Fruit fly (Drosophila melanogaster) whole organism, embryonic: ENCODE measurements around the gene Ire1.

Experiments
- ATbp ChIP-seq: fragments of 200-800 bp; sonication (Bioruptor generic); optimal IDR thresholded peaks from 2 replicates; lab custom pipeline; 2017; ENCODE audit warnings: missing biosample characterization, mild to moderate bottlenecking, missing genetic modification characterization, missing genetic modification reagents
- Atf-2 ChIP-seq: fragments of 200-800 bp; sonication (Bioruptor generic); optimal IDR thresholded peaks from 2 replicates; lab custom pipeline; 2016; ENCODE audit warnings: missing biosample characterization, missing genetic modification characterization
- B-H1 ChIP-seq: fragments of 200-800 bp; sonication (Bioruptor generic); IDR thresholded peaks from 3 replicates; pipeline ENCODE4 v1.3.6; 2022; ENCODE audit warnings: missing biosample characterization, missing genetic modification characterization
- Bdp1 ChIP-seq: fragments of 200-800 bp; sonication (Bioruptor generic); optimal IDR thresholded peaks from 3 replicates; lab custom pipeline; 2016; ENCODE audit warnings: missing biosample characterization, missing genetic modification characterization
- CG10431 ChIP-seq: fragments of 200-800 bp; sonication (Bioruptor generic); optimal IDR thresholded peaks from 3 replicates; lab custom pipeline; 2018; ENCODE audit warnings: missing biosample characterization, mild to moderate bottlenecking, missing genetic modification characterization
- CG11456 ChIP-seq: fragments of 200-800 bp; sonication (Bioruptor generic); IDR thresholded peaks from 3 replicates; pipeline ENCODE4 v1.3.6; 2022; ENCODE audit warnings: missing biosample characterization, missing genetic modification characterization
- CG15011 ChIP-seq: fragments of 200-800 bp; sonication (Bioruptor generic); optimal IDR thresholded peaks from 3 replicates; lab custom pipeline; 2018; ENCODE audit warnings: missing biosample characterization, mild to moderate bottlenecking, missing genetic modification characterization
- CG16813 ChIP-seq: fragments of 200-800 bp; sonication (Bioruptor generic); IDR thresholded peaks from 3 replicates; pipeline ENCODE4 v1.3.6; 2022; ENCODE audit warnings: missing biosample characterization, missing genetic modification characterization; ENCODE audit not compliant: partially characterized antibody
- CG17186 ChIP-seq: fragments of 200-800 bp; sonication (Bioruptor generic); optimal IDR thresholded peaks from 3 replicates; lab custom pipeline; 2017; ENCODE audit warnings: missing biosample characterization, missing genetic modification reagents, missing genetic modification characterization
- CG17612 ChIP-seq: fragments of 200-800 bp; sonication (Bioruptor generic); IDR thresholded peaks from 2 replicates; pipeline ENCODE4 v1.3.6; 2022; ENCODE audit warnings: missing biosample characterization, missing genetic modification characterization
- CG2120 ChIP-seq: fragments of 200-800 bp; sonication (Bioruptor generic); optimal IDR thresholded peaks from 3 replicates; lab custom pipeline; 2016; ENCODE audit warnings: missing biosample characterization, missing genetic modification characterization
- CG2875 ChIP-seq: fragments of 200-800 bp; sonication (Bioruptor generic); optimal IDR thresholded peaks from 2 replicates; lab custom pipeline; 2017; ENCODE audit warnings: missing biosample characterization, mild to moderate bottlenecking, missing genetic modification characterization, missing genetic modification reagents
- CG4360 ChIP-seq: fragments of 200-800 bp; sonication (Bioruptor generic); IDR thresholded peaks from 2 replicates; pipeline ENCODE4 v1.3.6; 2022; ENCODE audit warnings: missing biosample characterization, missing genetic modification characterization
- CG4617 ChIP-seq: fragments of 200-800 bp; sonication (Bioruptor generic); optimal IDR thresholded peaks from 3 replicates; lab custom pipeline; 2016; ENCODE audit warnings: missing biosample characterization, missing genetic modification characterization, borderline replicate concordance
- CG6654 ChIP-seq: fragments of 200-800 bp; sonication (Bioruptor generic); optimal IDR thresholded peaks from 2 replicates; lab custom pipeline; 2017; ENCODE audit warnings: missing biosample characterization, mild to moderate bottlenecking, missing genetic modification characterization
- CG8359 ChIP-seq: fragments of 200-800 bp; sonication (Bioruptor generic); optimal IDR thresholded peaks from 2 replicates; lab custom pipeline; 2017; ENCODE audit warnings: missing biosample characterization, mild to moderate bottlenecking, missing genetic modification characterization, borderline replicate concordance
- CG8388 ChIP-seq: fragments of 200-800 bp; sonication (Bioruptor generic); optimal IDR thresholded peaks from 2 replicates; lab custom pipeline; 2019; ENCODE audit warnings: missing biosample characterization, mild to moderate bottlenecking, missing genetic modification characterization, moderate library complexity
- CG9797 ChIP-seq: fragments of 200-800 bp; sonication (Bioruptor generic); optimal IDR thresholded peaks from 3 replicates; lab custom pipeline; 2018; ENCODE audit warnings: missing biosample characterization, mild to moderate bottlenecking, missing genetic modification characterization
- CHES-1-like ChIP-seq: fragments of 200-800 bp; sonication (Bioruptor generic); optimal IDR thresholded peaks from 2 replicates; lab custom pipeline; 2016; ENCODE audit warnings: missing biosample characterization, missing genetic modification characterization
- Dll ChIP-seq: fragments of 200-800 bp; sonication (Bioruptor generic); IDR thresholded peaks from 4 replicates; pipeline ENCODE4 v1.3.6; 2022; ENCODE audit warnings: missing biosample characterization, missing genetic modification characterization; ENCODE audit not compliant: partially characterized antibody
- Dp ChIP-seq: fragments of 200-800 bp; sonication (Bioruptor generic); optimal IDR thresholded peaks from 2 replicates; lab custom pipeline; 2018; ENCODE audit warnings: missing biosample characterization, mild to moderate bottlenecking, missing genetic modification characterization, moderate library complexity
- Hr39 ChIP-seq: fragments of >200 bp; optimal IDR thresholded peaks from 2 replicates; lab custom pipeline; 2017
- Trl ChIP-seq, 3 experiments: fragments of >200 bp in 2 of 3; fragments of 200-800 bp in 1 of 3; sonication (Bioruptor generic) in 1 of 3; optimal IDR thresholded peaks; 2 replicates in 1 of 3; 3 replicates in 2 of 3; lab custom pipeline; 2016 to 2017; ENCODE audit warnings: missing biosample characterization in 1 of 3, missing genetic modification characterization in 1 of 3
- ara ChIP-seq: fragments of 200-800 bp; sonication (Bioruptor generic); IDR thresholded peaks from 2 replicates; pipeline ENCODE4 v1.3.6; 2022; ENCODE audit warnings: missing biosample characterization, missing genetic modification characterization
- ato ChIP-seq: fragments of 200-800 bp; sonication (Bioruptor generic); IDR thresholded peaks from 2 replicates; pipeline ENCODE4 v1.3.6; 2022; ENCODE audit warnings: missing biosample characterization, missing genetic modification characterization; ENCODE audit not compliant: partially characterized antibody
- bab2 ChIP-seq: fragments of 200-800 bp; sonication (Bioruptor generic); optimal IDR thresholded peaks from 2 replicates; lab custom pipeline; 2016; ENCODE audit warnings: missing biosample characterization, missing genetic modification characterization
- br ChIP-seq: fragments of >200 bp; optimal IDR thresholded peaks from 2 replicates; lab custom pipeline; 2017
- corto ChIP-seq: fragments of 200-800 bp; sonication (Bioruptor generic); optimal IDR thresholded peaks from 2 replicates; lab custom pipeline; 2016; ENCODE audit warnings: missing biosample characterization, mild to moderate bottlenecking, missing genetic modification characterization, moderate library complexity
- danr ChIP-seq: fragments of 200-800 bp; sonication (Bioruptor generic); IDR thresholded peaks from 2 replicates; pipeline ENCODE4 v1.3.6; 2022; ENCODE audit warnings: missing biosample characterization, missing genetic modification characterization
- disco-r ChIP-seq: fragments of 200-800 bp; sonication (Bioruptor generic); optimal IDR thresholded peaks from 2 replicates; lab custom pipeline; 2016; ENCODE audit warnings: missing biosample characterization, missing genetic modification characterization
- esg ChIP-seq: fragments of 200-800 bp; sonication (Bioruptor generic); conservative IDR thresholded peaks from 2 replicates; pipeline ENCODE4 v1.3.6; 2022; ENCODE audit warnings: missing biosample characterization, missing genetic modification characterization
- ewg ChIP-seq: fragments of 200-800 bp; sonication (Bioruptor generic); optimal IDR thresholded peaks from 3 replicates; lab custom pipeline; 2017; ENCODE audit warnings: mild to moderate bottlenecking, missing biosample characterization, missing genetic modification reagents, missing genetic modification characterization
- fd102C ChIP-seq: fragments of 200-800 bp; sonication (Bioruptor generic); optimal IDR thresholded peaks from 2 replicates; lab custom pipeline; 2018; ENCODE audit warnings: missing biosample characterization, mild to moderate bottlenecking, missing genetic modification characterization, moderate library complexity
- fu2 ChIP-seq: fragments of 200-800 bp; sonication (Bioruptor generic); optimal IDR thresholded peaks from 2 replicates; lab custom pipeline; 2016; ENCODE audit warnings: missing biosample characterization, missing genetic modification characterization
- gro ChIP-seq: fragments of 200-800 bp; sonication (Bioruptor generic); optimal IDR thresholded peaks from 2 replicates; lab custom pipeline; 2016; ENCODE audit warnings: missing biosample characterization, missing genetic modification characterization
- hb ChIP-seq: fragments of 200-800 bp; sonication (Bioruptor generic); IDR thresholded peaks from 3 replicates; pipeline ENCODE4 v1.3.6; 2022; ENCODE audit warnings: missing biosample characterization, missing genetic modification characterization; ENCODE audit not compliant: partially characterized antibody
- hkb ChIP-seq, 2 experiments: fragments of 200-800 bp in 1 of 2; fragments of >200 bp in 1 of 2; sonication (Bioruptor generic) in 1 of 2; IDR thresholded peaks in 1 of 2; optimal IDR thresholded peaks in 1 of 2; 2 replicates each; pipeline versions ENCODE4 v1.3.6 to Lab custom; 2017 to 2022; ENCODE audit warnings: missing biosample characterization in 1 of 2, missing genetic modification characterization in 1 of 2
- insv ChIP-seq, 2 experiments: fragments of 200-800 bp; sonication (Bioruptor generic); optimal IDR thresholded peaks; 3 replicates each; lab custom pipeline; 2016 to 2018; ENCODE audit warnings: missing biosample characterization in 2 of 2, missing genetic modification characterization in 2 of 2
- mirr ChIP-seq: fragments of 200-800 bp; sonication (Bioruptor generic); optimal IDR thresholded peaks from 3 replicates; lab custom pipeline; 2018; ENCODE audit warnings: missing biosample characterization, mild to moderate bottlenecking, missing genetic modification characterization
- otp ChIP-seq: fragments of 200-800 bp; sonication (Bioruptor generic); IDR thresholded peaks from 3 replicates; pipeline ENCODE4, ENCODE4 v1.3.6; 2022; ENCODE audit warnings: missing biosample characterization, missing genetic modification characterization
- phol ChIP-seq: fragments of 200-800 bp; sonication (Bioruptor generic); optimal IDR thresholded peaks from 3 replicates; lab custom pipeline; 2018; ENCODE audit warnings: missing biosample characterization, mild to moderate bottlenecking, missing genetic modification characterization, moderate library complexity
- pzg ChIP-seq: fragments of 200-800 bp; sonication (Bioruptor generic); optimal IDR thresholded peaks from 3 replicates; lab custom pipeline; 2018; ENCODE audit warnings: missing biosample characterization, mild to moderate bottlenecking, missing genetic modification characterization, moderate library complexity
- scrt ChIP-seq: fragments of 200-800 bp; sonication (Bioruptor generic); optimal IDR thresholded peaks from 2 replicates; lab custom pipeline; 2018; ENCODE audit warnings: missing biosample characterization, mild to moderate bottlenecking, missing genetic modification characterization, moderate library complexity
- sima ChIP-seq: fragments of 200-800 bp; sonication (Bioruptor generic); optimal IDR thresholded peaks from 2 replicates; lab custom pipeline; 2016; ENCODE audit warnings: missing biosample characterization, missing genetic modification characterization
- sisA ChIP-seq: fragments of 200-800 bp; sonication (Bioruptor generic); IDR thresholded peaks from 2 replicates; pipeline ENCODE4 v1.3.6; 2022; ENCODE audit warnings: missing biosample characterization, missing genetic modification characterization
- ttk ChIP-seq: fragments of 200-800 bp; sonication (Bioruptor generic); IDR thresholded peaks from 2 replicates; pipeline ENCODE4 v2.1.2; 2022; ENCODE audit warnings: missing biosample characterization, missing genetic modification characterization
- unpg ChIP-seq: fragments of 200-800 bp; sonication (Bioruptor generic); optimal IDR thresholded peaks from 3 replicates; lab custom pipeline; 2018; ENCODE audit warnings: missing biosample characterization, mild to moderate bottlenecking, missing genetic modification characterization, moderate library complexity
- wor ChIP-seq: fragments of 200-800 bp; sonication (Bioruptor generic); IDR thresholded peaks from 2 replicates; pipeline ENCODE4 v1.3.6; 2022; ENCODE audit warnings: missing biosample characterization, missing genetic modification characterization
- zen2 ChIP-seq: fragments of 200-800 bp; sonication (Bioruptor generic); IDR thresholded peaks from 3 replicates; pipeline ENCODE4 v1.3.6; 2022; ENCODE audit warnings: missing biosample characterization, missing genetic modification characterization; ENCODE audit not compliant: partially characterized antibody

Ire1 gene

dm6 chr3R:19904865-19905373 is 43.8 kb upstream of the Ire1 start, which contains the start of the genes Surf6 and RhoGAP92B (continued):
- TF ChIP-seq fd102C, result no peak
- TF ChIP-seq br (lab: Kevin White, UChicago), result no peak
- no peak for TF ChIP-seq CG6654
- TF ChIP-seq ewg (GFP tag; lab: Kevin White, UChicago), result peak; percentile 40
- TF ChIP-seq zen2, result no peak
- TF ChIP-seq unpg (GFP tag; lab: Kevin White, UChicago), result peak; percentile 55
- TF ChIP-seq sisA (GFP tag; lab: Robert Waterston, UW), result peak; percentile 36; the same call in 1 of the 2 replicates
- peak; percentile 34; the same call in 1 of the 3 replicates for TF ChIP-seq CG16813 (GFP tag; lab: Robert Waterston, UW)
- TF ChIP-seq esg (GFP tag; lab: Robert Waterston, UW), result no peak; the same call in 1 of the 2 replicates
- no peak for TF ChIP-seq ATbp (GFP tag; lab: Kevin White, UChicago)
- TF ChIP-seq wor, result no peak
- TF ChIP-seq CG2875 (GFP tag; lab: Kevin White, UChicago), result peak; percentile 15
- no peak for TF ChIP-seq ato (GFP tag; lab: Robert Waterston, UW)
- TF ChIP-seq CG4617 (GFP tag; lab: Kevin White, UChicago), result peak; percentile 79
- TF ChIP-seq CG15011 (GFP tag; lab: Kevin White, UChicago), result no peak
- TF ChIP-seq CG9797 (GFP tag; lab: Kevin White, UChicago), result peak; percentile 94
- peak; percentile 33 for TF ChIP-seq Atf-2 (GFP tag; lab: Kevin White, UChicago)
- peak; percentile 75 for TF ChIP-seq Dp (GFP tag; lab: Kevin White, UChicago)
- peak; percentile 42; the same call in 2 of the 4 replicates for TF ChIP-seq Dll (GFP tag; lab: Robert Waterston, UW)
- TF ChIP-seq fu2 (GFP tag; lab: Kevin White, UChicago), result peak; percentile 16
- TF ChIP-seq CG10431, result peak; percentile 68
- no peak for TF ChIP-seq CG8388 (GFP tag; lab: Kevin White, UChicago)
- no peak for TF ChIP-seq corto (GFP tag; lab: Kevin White, UChicago)
- peak; percentile 96 for TF ChIP-seq hkb (optimal IDR thresholded peaks at IDR 0.05; lab: Kevin White, UChicago)
- peak; percentile 80 for TF ChIP-seq hkb (GFP tag; IDR thresholded peaks at IDR 0.05; lab: Robert Waterston, UW)
- TF ChIP-seq hb (GFP tag; lab: Robert Waterston, UW), result no peak
- peak; percentile 63 for TF ChIP-seq CHES-1-like (GFP tag; lab: Kevin White, UChicago)
- no peak for TF ChIP-seq Trl (optimal IDR thresholded peaks at IDR 0.05; lab: Kevin White, UChicago)
- peak; percentile 77 for TF ChIP-seq Trl (GFP tag; optimal IDR thresholded peaks at IDR 0.05; lab: Kevin White, UChicago)
- peak; percentile 65 for TF ChIP-seq CG2120 (GFP tag; lab: Kevin White, UChicago)
- no peak for TF ChIP-seq danr (GFP tag; lab: Robert Waterston, UW)
- TF ChIP-seq CG8359 (GFP tag; lab: Kevin White, UChicago), result peak; percentile 4
- no peak for TF ChIP-seq sima (GFP tag; lab: Kevin White, UChicago)
- TF ChIP-seq CG11456 (GFP tag; lab: Robert Waterston, UW), result no peak
- TF ChIP-seq scrt (GFP tag; lab: Kevin White, UChicago), result peak; percentile 56
- peak; percentile 56 for TF ChIP-seq bab2
- TF ChIP-seq mirr (GFP tag; lab: Kevin White, UChicago), result no peak
- no peak for TF ChIP-seq Hr39 (lab: Kevin White, UChicago)
- peak; percentile 38 for TF ChIP-seq disco-r (GFP tag; lab: Kevin White, UChicago)
- TF ChIP-seq otp (GFP tag; lab: Robert Waterston, UW), result no peak
- peak; percentile 62 for TF ChIP-seq gro (GFP tag; lab: Kevin White, UChicago)
- TF ChIP-seq pzg, result peak; percentile 95
- TF ChIP-seq ttk (GFP tag; lab: Robert Waterston, UW), result peak; percentile 19; the same call in 1 of the 2 replicates
- TF ChIP-seq ara, result peak; percentile 45; the same call in 1 of the 2 replicates
- TF ChIP-seq phol (tag; lab: Kevin White, UChicago), result peak; percentile 77
- TF ChIP-seq B-H1 (GFP tag; lab: Robert Waterston, UW), result no peak
- TF ChIP-seq CG4360, result 0 out of 2 replicates have a peak, but pooled peaks have one; percentile 8
- peak; percentile 91 for TF ChIP-seq CG17186 (GFP tag; lab: Kevin White, UChicago)
- 0 out of 2 replicates have a peak, but pooled peaks have one; percentile 23 for TF ChIP-seq CG17612 (GFP tag; lab: Robert Waterston, UW)
- TF ChIP-seq Bdp1 (GFP tag; lab: Kevin White, UChicago), result peak; percentile 36
- TF ChIP-seq insv (GFP tag; optimal IDR thresholded peaks at IDR 0.05; lab: Kevin White, UChicago), result peak in 1 of 2 experiments; percentile 70
